Worm (Caenorhabditis elegans): Measurements from ENCODE around the gene hpx-2.

DNA sequence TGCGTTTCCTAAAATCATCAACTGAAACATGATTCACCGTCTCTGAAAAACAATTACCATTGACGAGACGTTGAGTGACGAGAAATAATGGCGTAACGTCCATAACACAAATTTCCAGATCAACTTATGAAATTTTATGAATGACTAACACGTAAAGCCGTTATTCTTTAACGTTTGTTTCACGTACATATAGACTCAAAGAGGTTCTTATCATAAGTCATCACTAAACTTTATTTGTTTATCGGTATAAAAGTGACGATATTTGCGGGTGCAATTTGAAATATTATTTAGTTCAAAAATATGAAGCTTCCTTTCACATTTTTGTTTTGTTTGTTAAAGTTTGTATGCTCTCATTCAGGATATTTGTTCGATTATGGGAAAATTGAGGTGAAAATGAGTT, 48.9 kb downstream of the hpx-2 start, which contains the start of gene oac-3:
- no peak for TF ChIP-seq nhr-77 (tag; optimal IDR thresholded peaks at IDR 0.05)
- TF ChIP-seq ama-1 (optimal IDR thresholded peaks at IDR 0.05) = no peak

Measured in whole organism, L3 larva.